Fruit fly (Drosophila melanogaster) whole organism, embryonic: ENCODE results near the gene vito.

Source experiments
- Atf-2 ChIP-seq: fragments of 200-800 bp; sonication (Bioruptor generic); optimal IDR thresholded peaks from 2 replicates; lab custom pipeline; 2016; ENCODE audit warnings: missing biosample characterization, missing genetic modification characterization
- CG17361 ChIP-seq: fragments of 200-800 bp; sonication (Bioruptor generic); IDR thresholded peaks from 3 replicates; pipeline ENCODE4 v1.3.6; 2022; ENCODE audit warnings: missing biosample characterization, missing genetic modification characterization
- CG17829 ChIP-seq: fragments of 200-800 bp; optimal IDR thresholded peaks from 2 replicates; lab custom pipeline; 2019; ENCODE audit warnings: missing biosample characterization, mild to moderate bottlenecking, missing genetic modification characterization, moderate library complexity
- CG34224 ChIP-seq: fragments of 200-800 bp; sonication (Bioruptor generic); IDR thresholded peaks from 3 replicates; pipeline ENCODE4 v1.3.6; 2022; ENCODE audit warnings: missing biosample characterization, missing genetic modification characterization; ENCODE audit not compliant: partially characterized antibody
- Dad ChIP-seq: fragments of 200-800 bp; sonication (Bioruptor generic); optimal IDR thresholded peaks from 3 replicates; lab custom pipeline; 2016; ENCODE audit warnings: missing biosample characterization, missing genetic modification characterization
- HLHmδ ChIP-seq: fragments of 200-800 bp; sonication (Bioruptor generic); optimal IDR thresholded peaks from 2 replicates; lab custom pipeline; 2018; ENCODE audit warnings: missing biosample characterization, mild to moderate bottlenecking, missing genetic modification characterization, moderate library complexity
- emc ChIP-seq: fragments of 200-800 bp; sonication (Bioruptor generic); optimal IDR thresholded peaks from 2 replicates; lab custom pipeline; 2016; ENCODE audit warnings: missing biosample characterization, missing genetic modification characterization
- prd ChIP-seq, 3 experiments: fragments of >200 bp in 2 of 3; fragments of 200-800 bp in 1 of 3; sonication (Bioruptor generic) in 1 of 3; optimal IDR thresholded peaks in 2 of 3; IDR thresholded peaks in 1 of 3; 2 replicates in 2 of 3; 3 replicates in 1 of 3; pipeline versions ENCODE4 v1.3.6 to Lab custom; 2017 to 2022; ENCODE audit warnings: missing biosample characterization in 1 of 3, missing genetic modification characterization in 1 of 3
- run ChIP-seq: fragments of 200-800 bp; sonication (Bioruptor generic); optimal IDR thresholded peaks from 3 replicates; lab custom pipeline; 2018; ENCODE audit warnings: missing biosample characterization, mild to moderate bottlenecking, missing genetic modification characterization
- stc ChIP-seq: fragments of 200-800 bp; sonication (Bioruptor generic); IDR thresholded peaks from 2 replicates; pipeline ENCODE4 v1.3.6; 2022; ENCODE audit warnings: missing biosample characterization, missing genetic modification characterization
- zen2 ChIP-seq: fragments of 200-800 bp; sonication (Bioruptor generic); IDR thresholded peaks from 3 replicates; pipeline ENCODE4 v1.3.6; 2022; ENCODE audit warnings: missing biosample characterization, missing genetic modification characterization; ENCODE audit not compliant: partially characterized antibody

dm6 chr3L:5770817-5771425, 6.2 kb downstream of the vito start:
- TF ChIP-seq zen2 (GFP tag; lab: Robert Waterston, UW) (no peak), CG17829 (peak; percentile 81), stc (GFP tag; lab: Robert Waterston, UW) (peak; percentile 46; the same call in 1 of the 2 replicates), prd (optimal IDR thresholded peaks at IDR 0.05; lab: Kevin White, UChicago) (no peak), prd (GFP tag; IDR thresholded peaks at IDR 0.05; lab: Robert Waterston, UW) (peak; percentile 80), Atf-2 (GFP tag; lab: Kevin White, UChicago) (peak; percentile 85), HLHmδ (GFP tag; lab: Kevin White, UChicago) (peak; percentile 71), Dad (GFP tag; lab: Kevin White, UChicago) (peak; percentile 76), CG17361 (GFP tag; lab: Robert Waterston, UW) (peak; percentile 88), run (tag; lab: Kevin White, UChicago) (peak; percentile 53), emc (GFP tag; lab: Kevin White, UChicago) (peak; percentile 38), CG34224 (GFP tag; lab: Robert Waterston, UW) (no peak; the same call in 2 of the 3 replicates)
